Fruit fly (Drosophila melanogaster) whole organism, embryonic: ENCODE data around the gene bin.

Experiments
- Blimp-1 ChIP-seq: fragments of 200-800 bp; sonication (Bioruptor generic); optimal IDR thresholded peaks from 3 replicates; lab custom pipeline; 2018; ENCODE audit warnings: missing biosample characterization, missing genetic modification characterization, mild to moderate bottlenecking, moderate library complexity, missing genetic modification reagents
- CG10209 ChIP-seq: fragments of 200-800 bp; sonication (Bioruptor generic); optimal IDR thresholded peaks from 3 replicates; lab custom pipeline; 2017; ENCODE audit warnings: missing biosample characterization, mild to moderate bottlenecking, missing genetic modification characterization, missing genetic modification reagents
- CG11695 ChIP-seq: fragments of 200-800 bp; sonication (Bioruptor generic); IDR thresholded peaks from 3 replicates; pipeline ENCODE4 v1.3.6; 2022; ENCODE audit warnings: missing biosample characterization, missing genetic modification characterization
- CG12236 ChIP-seq: fragments of 200-800 bp; sonication (Bioruptor generic); optimal IDR thresholded peaks from 2 replicates; lab custom pipeline; 2016; ENCODE audit warnings: missing biosample characterization, missing genetic modification characterization
- CG12769 ChIP-seq: fragments of 200-800 bp; sonication (Bioruptor generic); optimal IDR thresholded peaks from 2 replicates; lab custom pipeline; 2019; ENCODE audit warnings: missing biosample characterization, mild to moderate bottlenecking, missing genetic modification characterization, moderate library complexity
- CG13424 ChIP-seq: fragments of 200-800 bp; sonication (Bioruptor generic); optimal IDR thresholded peaks from 2 replicates; lab custom pipeline; 2019; ENCODE audit warnings: missing biosample characterization, mild to moderate bottlenecking, missing genetic modification characterization, moderate library complexity
- CG14860 ChIP-seq: fragments of 200-800 bp; sonication (Bioruptor generic); IDR thresholded peaks from 3 replicates; pipeline ENCODE4 v1.3.6; 2022; ENCODE audit warnings: missing biosample characterization, missing genetic modification characterization; ENCODE audit not compliant: partially characterized antibody
- CG16863 ChIP-seq: fragments of 200-800 bp; sonication (Bioruptor generic); optimal IDR thresholded peaks from 3 replicates; lab custom pipeline; 2016; ENCODE audit warnings: missing biosample characterization, missing genetic modification characterization
- CG17186 ChIP-seq: fragments of 200-800 bp; sonication (Bioruptor generic); optimal IDR thresholded peaks from 3 replicates; lab custom pipeline; 2017; ENCODE audit warnings: missing biosample characterization, missing genetic modification reagents, missing genetic modification characterization
- CG17385 ChIP-seq: fragments of 200-800 bp; sonication (Bioruptor generic); optimal IDR thresholded peaks from 3 replicates; lab custom pipeline; 2018; ENCODE audit warnings: missing biosample characterization, mild to moderate bottlenecking, missing genetic modification characterization
- CG18764 ChIP-seq: fragments of 200-800 bp; sonication (Bioruptor generic); optimal IDR thresholded peaks from 3 replicates; lab custom pipeline; 2016; ENCODE audit warnings: missing biosample characterization, missing genetic modification characterization
- CG32772 ChIP-seq: fragments of 200-800 bp; sonication (Bioruptor generic); IDR thresholded peaks from 2 replicates; pipeline ENCODE4 v1.3.6; 2022; ENCODE audit warnings: missing biosample characterization, missing genetic modification characterization
- CG3281 ChIP-seq: fragments of 200-800 bp; sonication (Bioruptor generic); optimal IDR thresholded peaks from 3 replicates; lab custom pipeline; 2017; ENCODE audit warnings: missing biosample characterization, mild to moderate bottlenecking, missing genetic modification characterization
- CG3995 ChIP-seq: fragments of 200-800 bp; sonication (Bioruptor generic); optimal IDR thresholded peaks from 3 replicates; lab custom pipeline; 2016; ENCODE audit warnings: missing biosample characterization, missing genetic modification characterization
- CG4282 ChIP-seq: fragments of 200-800 bp; sonication (Bioruptor generic); optimal IDR thresholded peaks from 2 replicates; lab custom pipeline; 2016; ENCODE audit warnings: missing biosample characterization, missing genetic modification characterization
- CG5180 ChIP-seq: fragments of 200-800 bp; sonication (Bioruptor generic); optimal IDR thresholded peaks from 3 replicates; lab custom pipeline; 2017; ENCODE audit warnings: missing biosample characterization, missing genetic modification characterization, mild to moderate bottlenecking, moderate library complexity, missing genetic modification reagents
- CG5953 ChIP-seq: fragments of 200-800 bp; sonication (Bioruptor generic); IDR thresholded peaks from 2 replicates; pipeline ENCODE4 v1.3.6; 2022; ENCODE audit warnings: missing biosample characterization, missing genetic modification characterization
- CG6272 ChIP-seq: fragments of 200-800 bp; sonication (Bioruptor generic); IDR thresholded peaks from 2 replicates; pipeline ENCODE4 v1.3.6; 2022; ENCODE audit warnings: missing biosample characterization, missing genetic modification characterization
- CG8089 ChIP-seq: fragments of 200-800 bp; sonication (Bioruptor generic); optimal IDR thresholded peaks from 3 replicates; lab custom pipeline; 2016; ENCODE audit warnings: missing biosample characterization, missing genetic modification characterization
- CG8290 ChIP-seq, 3 experiments: fragments of 200-800 bp; sonication (Bioruptor generic); optimal IDR thresholded peaks; 2 replicates each; lab custom pipeline; 2016 to 2019; ENCODE audit warnings: missing biosample characterization in 3 of 3, missing genetic modification characterization in 3 of 3, mild to moderate bottlenecking in 2 of 3, moderate library complexity in 1 of 3
- CG9727 ChIP-seq: fragments of 200-800 bp; sonication (Bioruptor generic); optimal IDR thresholded peaks from 3 replicates; lab custom pipeline; 2017; ENCODE audit warnings: missing biosample characterization, mild to moderate bottlenecking, missing genetic modification characterization
- Drgx ChIP-seq: fragments of 200-800 bp; sonication (Bioruptor generic); IDR thresholded peaks from 2 replicates; pipeline ENCODE4 v1.3.6; 2022; ENCODE audit warnings: missing biosample characterization, missing genetic modification characterization
- Gug ChIP-seq: fragments of 200-800 bp; sonication (Bioruptor generic); IDR thresholded peaks from 4 replicates; pipeline ENCODE4 v1.3.6; 2022; ENCODE audit warnings: missing biosample characterization, missing genetic modification characterization
- H2.0 ChIP-seq: fragments of 200-800 bp; sonication (Bioruptor generic); IDR thresholded peaks from 2 replicates; pipeline ENCODE4 v1.3.6; 2022; ENCODE audit warnings: missing biosample characterization, missing genetic modification characterization
- Lhr ChIP-seq: fragments of 200-800 bp; sonication (Bioruptor generic); optimal IDR thresholded peaks from 3 replicates; lab custom pipeline; 2017; ENCODE audit warnings: mild to moderate bottlenecking, missing biosample characterization, missing genetic modification reagents, missing genetic modification characterization
- Oaz ChIP-seq: fragments of 200-800 bp; sonication (Bioruptor generic); IDR thresholded peaks from 2 replicates; pipeline ENCODE4 v1.3.6; 2022; ENCODE audit warnings: missing biosample characterization, missing genetic modification characterization
- Pdp1 ChIP-seq, 2 experiments: fragments of 200-800 bp; sonication (Bioruptor generic); optimal IDR thresholded peaks; 3 replicates each; lab custom pipeline; 2016; ENCODE audit warnings: missing biosample characterization in 2 of 2, missing genetic modification characterization in 2 of 2, mild to moderate bottlenecking in 1 of 2, moderate library complexity in 1 of 2
- al ChIP-seq: fragments of 200-800 bp; sonication (Bioruptor generic); IDR thresholded peaks from 2 replicates; pipeline ENCODE4 v1.3.6; 2022; ENCODE audit warnings: missing biosample characterization, missing genetic modification characterization
- bsh ChIP-seq, 2 experiments: fragments of 200-800 bp; sonication (Bioruptor generic); optimal IDR thresholded peaks; 2 replicates each; lab custom pipeline; 2017 to 2018; ENCODE audit warnings: mild to moderate bottlenecking in 2 of 2, missing biosample characterization in 2 of 2, missing genetic modification characterization in 2 of 2, moderate library complexity in 1 of 2
- btn ChIP-seq: fragments of 200-800 bp; sonication (Bioruptor generic); optimal IDR thresholded peaks from 2 replicates; lab custom pipeline; 2016; ENCODE audit warnings: missing biosample characterization, missing genetic modification characterization
- croc ChIP-seq: fragments of 200-800 bp; sonication (Bioruptor generic); conservative IDR thresholded peaks from 3 replicates; pipeline ENCODE4 v1.3.6; 2022; ENCODE audit warnings: missing biosample characterization, missing genetic modification characterization
- dmrt99B ChIP-seq: fragments of 200-800 bp; sonication (Bioruptor generic); optimal IDR thresholded peaks from 2 replicates; lab custom pipeline; 2018; ENCODE audit warnings: missing biosample characterization, mild to moderate bottlenecking, missing genetic modification characterization, moderate library complexity
- dysf ChIP-seq: fragments of 200-800 bp; sonication (Bioruptor generic); IDR thresholded peaks from 3 replicates; pipeline ENCODE4 v1.3.6; 2022; ENCODE audit warnings: missing biosample characterization, missing genetic modification characterization
- insv ChIP-seq, 2 experiments: fragments of 200-800 bp; sonication (Bioruptor generic); optimal IDR thresholded peaks; 3 replicates each; lab custom pipeline; 2016 to 2018; ENCODE audit warnings: missing biosample characterization in 2 of 2, missing genetic modification characterization in 2 of 2
- inv ChIP-seq: fragments of 200-800 bp; sonication (Bioruptor generic); IDR thresholded peaks from 2 replicates; pipeline ENCODE4 v1.3.6; 2022; ENCODE audit warnings: missing biosample characterization, missing genetic modification characterization; ENCODE audit not compliant: partially characterized antibody
- ken ChIP-seq: fragments of 200-800 bp; sonication (Bioruptor generic); IDR thresholded peaks from 3 replicates; pipeline ENCODE4 v1.3.6; 2022; ENCODE audit warnings: missing biosample characterization, missing genetic modification characterization
- lbe ChIP-seq: fragments of 200-800 bp; sonication (Bioruptor generic); optimal IDR thresholded peaks from 2 replicates; lab custom pipeline; 2016; ENCODE audit warnings: missing biosample characterization, mild to moderate bottlenecking, missing genetic modification characterization
- lilli ChIP-seq: fragments of 200-800 bp; sonication (Bioruptor generic); optimal IDR thresholded peaks from 3 replicates; lab custom pipeline; 2016; ENCODE audit warnings: missing biosample characterization, missing genetic modification characterization
- pzg ChIP-seq: fragments of 200-800 bp; sonication (Bioruptor generic); optimal IDR thresholded peaks from 3 replicates; lab custom pipeline; 2018; ENCODE audit warnings: missing biosample characterization, mild to moderate bottlenecking, missing genetic modification characterization, moderate library complexity
- schlank ChIP-seq: fragments of 200-800 bp; sonication (Bioruptor generic); optimal IDR thresholded peaks from 2 replicates; lab custom pipeline; 2018; ENCODE audit warnings: missing biosample characterization, mild to moderate bottlenecking, missing genetic modification characterization
- seq ChIP-seq: fragments of 200-800 bp; sonication (Bioruptor generic); IDR thresholded peaks from 2 replicates; pipeline ENCODE4 v1.3.6; 2022; ENCODE audit warnings: missing biosample characterization, missing genetic modification characterization
- sob ChIP-seq: fragments of 200-800 bp; sonication (Bioruptor generic); IDR thresholded peaks from 2 replicates; pipeline ENCODE4 v1.3.6; 2022; ENCODE audit warnings: missing biosample characterization, missing genetic modification characterization
- sug ChIP-seq: fragments of 200-800 bp; optimal IDR thresholded peaks from 2 replicates; lab custom pipeline; 2019; ENCODE audit warnings: missing biosample characterization, mild to moderate bottlenecking, missing genetic modification characterization, moderate library complexity

bin gene

dm6 chr3L:7013568-7014305, 23.3 kb downstream of the bin start (continued):
- peak; percentile 23 for TF ChIP-seq CG3281 (GFP tag; lab: Kevin White, UChicago)
- TF ChIP-seq Gug, result peak; percentile 9; the same call in 1 of the 4 replicates
- TF ChIP-seq dmrt99B (tag; lab: Kevin White, UChicago), result peak; percentile 25
- no peak for TF ChIP-seq Lhr
- TF ChIP-seq inv (GFP tag; lab: Robert Waterston, UW), result peak; percentile 18; the same call in 1 of the 2 replicates
- TF ChIP-seq H2.0 (GFP tag; lab: Robert Waterston, UW), result peak; percentile 48; the same call in 1 of the 2 replicates
- peak in 1 of 2 experiments; percentile 21 for TF ChIP-seq bsh (GFP tag; optimal IDR thresholded peaks at IDR 0.05; lab: Kevin White, UChicago)
- no peak for TF ChIP-seq CG3995 (GFP tag; lab: Kevin White, UChicago)
- no peak for TF ChIP-seq CG18764 (GFP tag; lab: Kevin White, UChicago)
- no peak for TF ChIP-seq CG8089 (GFP tag; lab: Kevin White, UChicago)
- no peak for TF ChIP-seq pzg
- no peak for TF ChIP-seq CG17186 (GFP tag; lab: Kevin White, UChicago)
- peak; percentile 59; the same call in 2 of the 3 replicates for TF ChIP-seq dysf (GFP tag; lab: Robert Waterston, UW)
- no peak for TF ChIP-seq CG16863 (GFP tag; lab: Kevin White, UChicago)
- peak; percentile 22; the same call in 1 of the 2 replicates for TF ChIP-seq seq (GFP tag; lab: Robert Waterston, UW)
- TF ChIP-seq Blimp-1 (GFP tag; lab: Kevin White, UChicago), result no peak
- TF ChIP-seq CG14860 (GFP tag; lab: Robert Waterston, UW), result no peak
- TF ChIP-seq insv (GFP tag; optimal IDR thresholded peaks at IDR 0.05; lab: Kevin White, UChicago), result no peak
- no peak for TF ChIP-seq btn (GFP tag; lab: Kevin White, UChicago)
- peak; percentile 56; the same call in 1 of the 3 replicates for TF ChIP-seq CG11695 (GFP tag; lab: Robert Waterston, UW)
- peak; percentile 38 for TF ChIP-seq CG12769 (tag; lab: Kevin White, UChicago)
- peak; percentile 38; the same call in 1 of the 2 replicates for TF ChIP-seq CG32772 (GFP tag; lab: Robert Waterston, UW)
- no peak for TF ChIP-seq schlank
- TF ChIP-seq CG9727 (GFP tag; lab: Kevin White, UChicago), result peak; percentile 33
- peak; percentile 27; the same call in 1 of the 2 replicates for TF ChIP-seq Drgx (GFP tag; lab: Robert Waterston, UW)
- TF ChIP-seq lilli (GFP tag; lab: Kevin White, UChicago), result peak; percentile 26
- TF ChIP-seq CG5953 (GFP tag; lab: Robert Waterston, UW), result 0 out of 2 replicates have a peak, but pooled peaks have one; percentile 48
- no peak for TF ChIP-seq CG8290 (GFP tag; optimal IDR thresholded peaks at IDR 0.05; lab: Kevin White, UChicago)
- TF ChIP-seq CG8290 (tag; optimal IDR thresholded peaks at IDR 0.05; lab: Kevin White, UChicago), result peak in 1 of 2 experiments; percentile 18
- no peak for TF ChIP-seq Pdp1 (GFP tag; optimal IDR thresholded peaks at IDR 0.05; lab: Kevin White, UChicago)
- peak; percentile 1 for TF ChIP-seq CG5180
- TF ChIP-seq CG10209 (GFP tag; lab: Kevin White, UChicago), result peak; percentile 24
- no peak for TF ChIP-seq lbe
- TF ChIP-seq al (GFP tag; lab: Robert Waterston, UW), result peak; percentile 51; the same call in 1 of the 2 replicates
- TF ChIP-seq sob (GFP tag; lab: Robert Waterston, UW), result peak; percentile 69
- TF ChIP-seq sug (tag; lab: Kevin White, UChicago), result peak; percentile 85
- peak; percentile 25; the same call in 1 of the 2 replicates for TF ChIP-seq Oaz (GFP tag; lab: Robert Waterston, UW)
- TF ChIP-seq croc, result no peak
- peak; percentile 37 for TF ChIP-seq CG17385 (GFP tag; lab: Kevin White, UChicago)
- no peak for TF ChIP-seq CG4282 (GFP tag; lab: Kevin White, UChicago)
- peak; percentile 22 for TF ChIP-seq CG13424 (tag; lab: Kevin White, UChicago)
- no peak for TF ChIP-seq CG12236 (GFP tag; lab: Kevin White, UChicago)
- no peak for TF ChIP-seq CG6272 (GFP tag; lab: Robert Waterston, UW)
- no peak for TF ChIP-seq ken (GFP tag; lab: Robert Waterston, UW)
